Fruit fly (Drosophila melanogaster): ENCODE measurements around the gene Sems.
A peak's percentile ranks its signal among the peaks of the same experiment; 100 is the strongest.

- no peak for TF ChIP-seq CG34367 (tag; optimal IDR thresholded peaks at IDR 0.05)
- peak; percentile 34 for TF ChIP-seq EcR (GFP tag; optimal IDR thresholded peaks at IDR 0.05)
- TF ChIP-seq CG32121 (GFP tag; IDR thresholded peaks at IDR 0.05) = no peak
- no peak for TF ChIP-seq CG12605 (GFP tag; IDR thresholded peaks at IDR 0.05)
- TF ChIP-seq CG14655 (GFP tag; optimal IDR thresholded peaks at IDR 0.05) = no peak
- no peak for TF ChIP-seq CG8159 (tag; optimal IDR thresholded peaks at IDR 0.05)
Measured at dm6 chr3L:20984414-20985208, 28.1 kb upstream of the Sems start.
